Fruit fly (Drosophila melanogaster) whole organism, embryonic: ENCODE results near the gene CG32847.

Source experiments
- Aef1 ChIP-seq: fragments of 200-800 bp; sonication (Bioruptor generic); IDR thresholded peaks from 3 replicates; pipeline ENCODE4 v1.3.6; 2022; ENCODE audit warnings: missing biosample characterization, missing genetic modification characterization
- Antp ChIP-seq: fragments of 200-800 bp; sonication (Bioruptor generic); optimal IDR thresholded peaks from 3 replicates; lab custom pipeline; 2016; ENCODE audit warnings: missing biosample characterization, missing genetic modification characterization
- CG10267 ChIP-seq: fragments of 200-800 bp; sonication (Bioruptor generic); optimal IDR thresholded peaks from 2 replicates; lab custom pipeline; 2018; ENCODE audit warnings: missing biosample characterization, mild to moderate bottlenecking, missing genetic modification characterization, moderate library complexity
- CG10274 ChIP-seq: fragments of 200-800 bp; sonication (Bioruptor generic); optimal IDR thresholded peaks from 3 replicates; lab custom pipeline; 2017; ENCODE audit warnings: missing biosample characterization, mild to moderate bottlenecking, missing genetic modification characterization
- CG18262 ChIP-seq: fragments of 200-800 bp; optimal IDR thresholded peaks from 3 replicates; lab custom pipeline; 2019; ENCODE audit warnings: missing biosample characterization, mild to moderate bottlenecking, missing genetic modification characterization, moderate library complexity
- CG18619 ChIP-seq: fragments of 200-800 bp; sonication (Bioruptor generic); optimal IDR thresholded peaks from 3 replicates; lab custom pipeline; 2017; ENCODE audit warnings: missing biosample characterization, mild to moderate bottlenecking, missing genetic modification characterization
- CG2678 ChIP-seq: fragments of 200-800 bp; sonication (Bioruptor generic); optimal IDR thresholded peaks from 3 replicates; lab custom pipeline; 2019; ENCODE audit warnings: missing biosample characterization, mild to moderate bottlenecking, missing genetic modification characterization, moderate library complexity
- CG30020 ChIP-seq: fragments of 200-800 bp; optimal IDR thresholded peaks from 2 replicates; lab custom pipeline; 2019; ENCODE audit warnings: missing biosample characterization, mild to moderate bottlenecking, missing genetic modification characterization, moderate library complexity
- CG32772 ChIP-seq: fragments of 200-800 bp; sonication (Bioruptor generic); IDR thresholded peaks from 2 replicates; pipeline ENCODE4 v1.3.6; 2022; ENCODE audit warnings: missing biosample characterization, missing genetic modification characterization
- CG7963 ChIP-seq: fragments of 200-800 bp; sonication (Bioruptor generic); IDR thresholded peaks from 3 replicates; pipeline ENCODE4 v1.3.6; 2022; ENCODE audit warnings: missing biosample characterization, missing genetic modification characterization; ENCODE audit not compliant: partially characterized antibody
- CG8290 ChIP-seq, 3 experiments: fragments of 200-800 bp; sonication (Bioruptor generic); optimal IDR thresholded peaks; 2 replicates each; lab custom pipeline; 2016 to 2019; ENCODE audit warnings: missing biosample characterization in 3 of 3, missing genetic modification characterization in 3 of 3, mild to moderate bottlenecking in 2 of 3, moderate library complexity in 1 of 3
- Chrac-16 ChIP-seq: fragments of 200-800 bp; sonication (Bioruptor generic); optimal IDR thresholded peaks from 3 replicates; lab custom pipeline; 2016; ENCODE audit warnings: missing biosample characterization, missing genetic modification characterization
- Ets65A ChIP-seq: fragments of 200-800 bp; sonication (Bioruptor generic); peaks from one replicate; lab custom pipeline; 2016; ENCODE audit warnings: missing biosample characterization, missing genetic modification characterization
- HHEX ChIP-seq: fragments of 200-800 bp; sonication (Bioruptor generic); optimal IDR thresholded peaks from 3 replicates; lab custom pipeline; 2017; ENCODE audit warnings: missing biosample characterization, mild to moderate bottlenecking, missing genetic modification characterization, missing genetic modification reagents
- HLH3B ChIP-seq: fragments of 200-800 bp; sonication (Bioruptor generic); IDR thresholded peaks from 2 replicates; pipeline ENCODE4 v1.3.6; 2022; ENCODE audit warnings: missing biosample characterization, missing genetic modification characterization
- MBD-R2 ChIP-seq: fragments of 200-800 bp; sonication (Bioruptor generic); IDR thresholded peaks from 2 replicates; pipeline ENCODE4 v1.3.6; 2022; ENCODE audit warnings: missing biosample characterization, missing genetic modification characterization
- NC2α ChIP-seq: fragments of 200-800 bp; sonication (Bioruptor generic); optimal IDR thresholded peaks from 2 replicates; lab custom pipeline; 2016; ENCODE audit warnings: missing biosample characterization, missing genetic modification characterization
- NK7.1 ChIP-seq: fragments of 200-800 bp; sonication (Bioruptor generic); optimal IDR thresholded peaks from 3 replicates; lab custom pipeline; 2016; ENCODE audit warnings: missing biosample characterization, missing genetic modification characterization
- NfI ChIP-seq: fragments of 200-800 bp; sonication (Bioruptor generic); optimal IDR thresholded peaks from 3 replicates; lab custom pipeline; 2018; ENCODE audit warnings: missing biosample characterization, mild to moderate bottlenecking, missing genetic modification characterization, moderate library complexity
- Oli ChIP-seq: fragments of 200-800 bp; sonication (Bioruptor generic); optimal IDR thresholded peaks from 2 replicates; lab custom pipeline; 2018; ENCODE audit warnings: missing biosample characterization, mild to moderate bottlenecking, missing genetic modification characterization, moderate library complexity
- Pdp1 ChIP-seq, 2 experiments: fragments of 200-800 bp; sonication (Bioruptor generic); optimal IDR thresholded peaks; 3 replicates each; lab custom pipeline; 2016; ENCODE audit warnings: missing biosample characterization in 2 of 2, missing genetic modification characterization in 2 of 2, mild to moderate bottlenecking in 1 of 2, moderate library complexity in 1 of 2
- Sry-β ChIP-seq: fragments of 200-800 bp; sonication (Bioruptor generic); optimal IDR thresholded peaks from 2 replicates; lab custom pipeline; 2018; ENCODE audit warnings: missing biosample characterization, mild to moderate bottlenecking, missing genetic modification characterization, moderate library complexity
- Tbp ChIP-seq: fragments of >200 bp; optimal IDR thresholded peaks from 2 replicates; lab custom pipeline; 2018; ENCODE audit warnings: missing biosample characterization, missing genetic modification characterization
- aop ChIP-seq: fragments of 200-800 bp; sonication (Bioruptor generic); IDR thresholded peaks from 2 replicates; pipeline ENCODE4 v1.3.6; 2022; ENCODE audit warnings: missing biosample characterization, missing genetic modification characterization
- ap ChIP-seq: fragments of 200-800 bp; sonication (Bioruptor generic); IDR thresholded peaks from 2 replicates; pipeline ENCODE4 v1.3.6; 2022; ENCODE audit warnings: missing biosample characterization, missing genetic modification characterization
- cas ChIP-seq: fragments of 200-800 bp; sonication (Bioruptor generic); IDR thresholded peaks from 2 replicates; pipeline ENCODE4 v1.3.6; 2022; ENCODE audit warnings: missing biosample characterization, missing genetic modification characterization
- cwo ChIP-seq: fragments of 200-800 bp; sonication (Bioruptor generic); optimal IDR thresholded peaks from 3 replicates; lab custom pipeline; 2017; ENCODE audit warnings: missing biosample characterization, missing genetic modification characterization, mild to moderate bottlenecking, moderate library complexity, missing genetic modification reagents
- dmrt11E ChIP-seq: fragments of 200-800 bp; sonication (Bioruptor generic); optimal IDR thresholded peaks from 3 replicates; lab custom pipeline; 2018; ENCODE audit warnings: missing biosample characterization, mild to moderate bottlenecking, missing genetic modification characterization, moderate library complexity
- dpn ChIP-seq, 2 experiments: fragments of 200-800 bp; sonication (Bioruptor generic); optimal IDR thresholded peaks; 3 replicates each; lab custom pipeline; 2016; ENCODE audit warnings: missing biosample characterization in 2 of 2, missing genetic modification characterization in 2 of 2
- fd3F ChIP-seq: fragments of 200-800 bp; sonication (Bioruptor generic); optimal IDR thresholded peaks from 2 replicates; lab custom pipeline; 2018; ENCODE audit warnings: missing biosample characterization, mild to moderate bottlenecking, missing genetic modification characterization, moderate library complexity
- hbn ChIP-seq: fragments of 200-800 bp; sonication (Bioruptor generic); IDR thresholded peaks from 2 replicates; pipeline ENCODE4 v1.3.6; 2022; ENCODE audit warnings: missing biosample characterization, missing genetic modification characterization; ENCODE audit not compliant: partially characterized antibody
- lilli ChIP-seq: fragments of 200-800 bp; sonication (Bioruptor generic); optimal IDR thresholded peaks from 3 replicates; lab custom pipeline; 2016; ENCODE audit warnings: missing biosample characterization, missing genetic modification characterization
- mld ChIP-seq: fragments of 200-800 bp; sonication (Bioruptor generic); IDR thresholded peaks from 3 replicates; pipeline ENCODE4 v1.3.6; 2022; ENCODE audit warnings: missing biosample characterization, missing genetic modification characterization; ENCODE audit not compliant: partially characterized antibody
- org-1 ChIP-seq: fragments of 200-800 bp; sonication (Bioruptor generic); optimal IDR thresholded peaks from 2 replicates; lab custom pipeline; 2017; ENCODE audit warnings: missing biosample characterization, missing genetic modification characterization
- p53 ChIP-seq: fragments of 200-800 bp; sonication (Bioruptor generic); optimal IDR thresholded peaks from 2 replicates; lab custom pipeline; 2016; ENCODE audit warnings: missing biosample characterization, missing genetic modification characterization
- pfk ChIP-seq: fragments of 200-800 bp; sonication (Bioruptor generic); optimal IDR thresholded peaks from 2 replicates; lab custom pipeline; 2018; ENCODE audit warnings: missing biosample characterization, mild to moderate bottlenecking, missing genetic modification characterization, moderate library complexity
- shn ChIP-seq: fragments of 200-800 bp; sonication (Bioruptor generic); optimal IDR thresholded peaks from 3 replicates; lab custom pipeline; 2016; ENCODE audit warnings: missing biosample characterization, missing genetic modification characterization
- sr ChIP-seq: fragments of 200-800 bp; sonication (Bioruptor generic); IDR thresholded peaks from 3 replicates; pipeline ENCODE4 v1.3.6; 2022; ENCODE audit warnings: missing biosample characterization, missing genetic modification characterization
- toy ChIP-seq: fragments of 200-800 bp; sonication (Bioruptor generic); IDR thresholded peaks from 2 replicates; pipeline ENCODE4 v1.3.6; 2022; ENCODE audit warnings: missing biosample characterization, missing genetic modification characterization
- z ChIP-seq: fragments of 200-800 bp; sonication (Bioruptor generic); IDR thresholded peaks from 3 replicates; pipeline ENCODE4 v1.3.6; 2022; ENCODE audit warnings: missing biosample characterization, missing genetic modification characterization

The CG32847 gene

DNA sequence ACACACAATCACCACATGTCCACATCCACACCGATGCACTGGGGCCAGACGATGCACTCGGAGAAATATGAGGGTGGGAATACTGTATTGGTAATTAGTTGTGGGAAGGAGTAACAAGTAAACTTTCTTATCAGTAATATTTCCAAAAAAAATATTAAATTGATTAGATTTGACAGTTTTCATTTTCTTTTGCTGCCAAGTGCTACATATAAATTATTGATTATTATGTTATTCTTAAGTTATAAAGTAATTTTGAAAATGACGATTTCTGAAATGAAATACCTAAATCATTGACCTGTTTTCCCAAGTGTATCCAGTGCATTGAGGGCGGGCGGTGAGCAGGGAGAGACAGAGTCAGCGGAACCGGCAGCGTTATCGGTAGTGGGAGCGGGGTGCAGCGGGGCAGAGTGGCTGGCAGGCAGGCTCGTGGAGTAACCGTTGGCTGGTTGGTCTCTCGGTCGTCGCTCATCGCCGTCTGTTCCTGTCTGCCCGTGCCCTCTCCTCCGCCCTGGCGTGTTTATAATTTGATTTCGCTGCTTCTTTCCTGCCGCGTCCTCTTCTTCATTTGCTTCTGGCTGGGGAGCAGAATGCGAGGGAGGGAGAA, 13.5 kb upstream of the CG32847 start (continued):
- TF ChIP-seq Oli (peak; percentile 63), mld (GFP tag; lab: Robert Waterston, UW) (no peak), CG8290 (GFP tag; optimal IDR thresholded peaks at IDR 0.05; lab: Kevin White, UChicago) (peak; percentile 21), CG8290 (tag; optimal IDR thresholded peaks at IDR 0.05; lab: Kevin White, UChicago) (no peak), dpn (GFP tag; optimal IDR thresholded peaks at IDR 0.05; lab: Kevin White, UChicago) (peak in 1 of 2 experiments; percentile 9), NfI (GFP tag; lab: Kevin White, UChicago) (peak; percentile 40), CG10274 (GFP tag; lab: Kevin White, UChicago) (no peak), CG32772 (0 out of 2 replicates have a peak, but pooled peaks have one; percentile 42), CG30020 (peak; percentile 13), cas (no peak), aop (no peak), HLH3B (GFP tag; lab: Robert Waterston, UW) (peak; percentile 28; the same call in 1 of the 2 replicates), cwo (GFP tag; lab: Kevin White, UChicago) (no peak), NK7.1 (no peak), Chrac-16 (GFP tag; lab: Kevin White, UChicago) (peak; percentile 43), fd3F (GFP tag; lab: Kevin White, UChicago) (no peak), Pdp1 (GFP tag; optimal IDR thresholded peaks at IDR 0.05; lab: Kevin White, UChicago) (peak in 1 of 2 experiments; percentile 41), Tbp (GFP tag; lab: Kevin White, UChicago) (no peak), hbn (GFP tag; lab: Robert Waterston, UW) (no peak), org-1 (GFP tag; lab: Kevin White, UChicago) (peak; percentile 46), shn (GFP tag; lab: Kevin White, UChicago) (no peak), ap (no peak), Aef1 (GFP tag; lab: Robert Waterston, UW) (no peak), CG7963 (GFP tag; lab: Robert Waterston, UW) (no peak), lilli (peak; percentile 7), CG2678 (tag; lab: Kevin White, UChicago) (no peak), toy (GFP tag; lab: Robert Waterston, UW) (no peak), dmrt11E (tag; lab: Kevin White, UChicago) (peak; percentile 79)

DNA sequence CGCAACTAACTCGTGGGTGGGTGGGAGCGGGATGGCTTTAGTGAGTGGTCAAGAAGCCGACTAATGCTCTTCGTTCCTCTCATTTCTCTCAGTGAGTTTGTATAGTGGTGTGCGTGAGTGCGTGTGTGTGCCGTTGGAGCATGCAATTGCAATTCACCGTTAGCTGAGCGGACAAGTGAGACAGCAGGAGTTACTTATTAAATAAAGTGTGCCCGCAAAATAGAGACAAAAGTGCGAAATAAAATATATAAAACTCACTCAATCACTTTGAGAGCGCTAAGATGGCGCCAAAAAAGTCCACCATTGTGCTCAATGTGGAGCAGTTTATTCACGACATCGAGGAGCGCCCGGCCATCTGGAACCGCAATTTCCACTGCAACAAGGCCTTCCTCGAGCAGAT, 12.8 kb upstream of the CG32847 start:
- TF ChIP-seq NC2α (no peak), z (GFP tag; lab: Robert Waterston, UW) (peak; percentile 37; the same call in 1 of the 3 replicates)

DNA sequence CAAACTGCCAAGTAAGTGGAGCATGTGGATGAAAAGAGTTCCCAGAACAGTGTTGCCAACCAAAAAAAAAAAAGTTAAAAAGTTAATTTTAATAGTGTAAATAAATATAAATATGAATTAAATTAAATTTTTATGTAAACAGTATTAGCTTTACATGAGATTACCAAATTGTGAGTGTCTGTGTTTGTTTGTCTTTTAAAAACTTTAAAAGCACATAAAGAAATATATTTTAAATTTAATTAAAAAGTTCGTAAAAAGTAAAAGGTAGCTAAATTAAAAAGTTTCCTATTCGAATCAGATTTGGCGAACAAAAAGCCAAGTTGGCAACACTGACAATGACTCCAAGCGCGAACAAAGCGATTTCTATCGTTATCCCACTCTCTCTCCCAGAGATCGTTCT, 12.4 kb upstream of the CG32847 start:
- TF ChIP-seq Ets65A (GFP tag; lab: Kevin White, UChicago), result peak; percentile 20
- peak; percentile 12 for TF ChIP-seq CG18262 (tag; lab: Kevin White, UChicago)
- no peak for TF ChIP-seq CG10267 (tag; lab: Kevin White, UChicago)
- TF ChIP-seq Sry-β, result peak; percentile 68

DNA sequence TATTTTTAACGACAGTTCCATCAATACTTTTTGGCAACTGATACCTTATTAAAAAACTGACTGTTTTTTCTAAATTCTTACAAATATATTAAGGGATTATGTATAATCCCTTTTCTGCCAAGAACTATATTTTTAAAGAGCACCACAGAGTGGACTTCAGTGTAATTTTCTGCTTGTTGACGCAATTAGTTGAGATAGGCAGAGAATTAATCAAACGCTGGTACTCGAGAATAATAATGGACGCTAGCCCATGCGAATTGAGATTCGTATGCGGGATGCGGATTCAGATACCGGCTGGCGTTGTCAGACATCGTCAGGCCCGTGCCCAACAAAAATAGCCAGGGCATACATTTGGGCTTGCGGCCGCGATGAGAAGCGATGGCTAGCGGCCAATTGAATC, 8.1 kb upstream of the CG32847 start, which contains the start of gene CG13458:
CG13458 (plus strand) TSS at position 301 of the 400 bp plus-strand sequence.
- TF ChIP-seq HHEX (GFP tag; lab: Kevin White, UChicago) (no peak), Antp (no peak), MBD-R2 (GFP tag; lab: Robert Waterston, UW) (no peak), pfk (GFP tag; lab: Kevin White, UChicago) (no peak), sr (GFP tag; lab: Robert Waterston, UW) (no peak), CG18619 (GFP tag; lab: Kevin White, UChicago) (no peak), p53 (GFP tag; lab: Kevin White, UChicago) (no peak)
